Worm (Caenorhabditis elegans) whole organism, early embryonic: Measurements from ENCODE around the gene F17C11.4.

Experiments used
- F13C5.2 ChIP-seq: sonication (generic microtip); optimal IDR thresholded peaks from 2 replicates; lab custom pipeline; 2017; ENCODE audit warnings: mild to moderate bottlenecking, missing genetic modification characterization, inconsistent platforms, missing compliant biosample characterization
- aly-1 ChIP-seq: sonication (generic microtip); optimal IDR thresholded peaks from 2 replicates; lab custom pipeline; 2016; ENCODE audit warnings: missing genetic modification characterization, missing compliant biosample characterization
- ama-1 ChIP-seq: fragments of 150-350 bp; optimal IDR thresholded peaks from 2 replicates; lab custom pipeline; 2014
- ceh-13 ChIP-seq: fragments of 200-800 bp; sonication (Bioruptor generic); optimal IDR thresholded peaks from 2 replicates; lab custom pipeline; 2018; ENCODE audit warnings: mild to moderate bottlenecking, missing genetic modification characterization, missing compliant biosample characterization
- ets-7 ChIP-seq: sonication (generic microtip); optimal IDR thresholded peaks from 2 replicates; lab custom pipeline; 2016; ENCODE audit warnings: missing genotype, missing genetic modification characterization, missing compliant biosample characterization
- flt-1 ChIP-seq: fragments of 200-800 bp; sonication (Bioruptor generic); IDR thresholded peaks from 2 replicates; pipeline ENCODE4 v1.3.6; 2022; ENCODE audit warnings: missing genetic modification characterization, missing compliant biosample characterization
- hmbx-1 ChIP-seq: sonication (generic microtip); optimal IDR thresholded peaks from 2 replicates; lab custom pipeline; 2016; ENCODE audit warnings: mild to moderate bottlenecking, missing genetic modification characterization, missing compliant biosample characterization
- hmg-4 ChIP-seq: fragments of 200-800 bp; sonication (Bioruptor generic); optimal IDR thresholded peaks from 2 replicates; lab custom pipeline; 2018; ENCODE audit warnings: mild to moderate bottlenecking, missing genetic modification characterization, missing compliant biosample characterization
- pes-1 ChIP-seq: fragments of 200-800 bp; sonication (Bioruptor generic); IDR thresholded peaks from 2 replicates; pipeline ENCODE4 v1.3.6; 2022; ENCODE audit warnings: missing genetic modification reagents, missing genetic modification characterization, missing compliant biosample characterization
- tbx-11 ChIP-seq: fragments of 200-800 bp; sonication (Bioruptor generic); IDR thresholded peaks from 2 replicates; pipeline ENCODE4 v1.3.6; 2022; ENCODE audit warnings: missing genetic modification characterization, missing compliant biosample characterization

- TF ChIP-seq tbx-11 (GFP tag; lab: Robert Waterston, UW) (no peak), hmbx-1 (no peak), hmg-4 (GFP tag; lab: Kevin White, UChicago) (no peak), flt-1 (GFP tag; lab: Robert Waterston, UW) (no peak), ama-1 (no peak), ets-7 (tag; lab: Kevin White, UChicago) (no peak), ceh-13 (GFP tag; lab: Kevin White, UChicago) (no peak), pes-1 (no peak), aly-1 (tag; lab: Kevin White, UChicago) (no peak), F13C5.2 (tag; lab: Kevin White, UChicago) (no peak)
These were observed 41.7 kb upstream of the F17C11.4 start for ce11 chrV:10909959-10910358.
